Fruit fly (Drosophila melanogaster): ENCODE data around the gene htl.

- TF ChIP-seq fru (GFP tag; optimal IDR thresholded peaks at IDR 0.05), result no peak
- TF ChIP-seq CG32264 (GFP tag; optimal IDR thresholded peaks at IDR 0.05), result no peak
- no peak for TF ChIP-seq h (GFP tag; optimal IDR thresholded peaks at IDR 0.05)
- TF ChIP-seq pan (optimal IDR thresholded peaks at IDR 0.05), result no peak
- no peak for TF ChIP-seq dl (GFP tag; optimal IDR thresholded peaks at IDR 0.05; ENCODE audit: insufficient read depth in 1 of 2, partially characterized antibody in 2 of 2)
- TF ChIP-seq woc (GFP tag; optimal IDR thresholded peaks at IDR 0.05), result no peak
- no peak for TF ChIP-seq OdsH (GFP tag; optimal IDR thresholded peaks at IDR 0.05)
- TF ChIP-seq ey (GFP tag; optimal IDR thresholded peaks at IDR 0.05), result no peak
Measured at dm6 chr3R:18052799-18053586, at the start of gene htl.

Data from whole organism, wandering third instar larva.